Worm (Caenorhabditis elegans) whole organism, young adult: ENCODE data around the gene nadk-2.

Source experiments
- B0336.3 ChIP-seq: fragments of 200-800 bp; sonication (Bioruptor generic); IDR thresholded peaks from 2 replicates; pipeline ENCODE4 v1.3.6; 2022; ENCODE audit warnings: missing genetic modification characterization, missing compliant biosample characterization
- C06A6.2 ChIP-seq: fragments of 200-800 bp; sonication (Bioruptor generic); conservative IDR thresholded peaks from 2 replicates; pipeline ENCODE4 v1.3.6; 2022; ENCODE audit warnings: missing genetic modification characterization, missing compliant biosample characterization
- F33H1.4 ChIP-seq: fragments of 200-800 bp; sonication (Bioruptor generic); IDR thresholded peaks from 2 replicates; pipeline ENCODE4 v1.3.6; 2022; ENCODE audit warnings: missing genetic modification reagents, missing genetic modification characterization, missing compliant biosample characterization
- attf-3 ChIP-seq: fragments of 200-800 bp; sonication (Bioruptor generic); conservative IDR thresholded peaks from 2 replicates; pipeline ENCODE4 v1.3.6; 2022; ENCODE audit warnings: missing genetic modification reagents, missing genetic modification characterization, missing compliant biosample characterization
- cebp-2 ChIP-seq: fragments of 200-800 bp; sonication (Bioruptor generic); IDR thresholded peaks from 2 replicates; pipeline ENCODE4 v1.3.6; 2022; ENCODE audit warnings: missing genetic modification characterization, missing compliant biosample characterization
- hmg-20 ChIP-seq: fragments of 200-800 bp; sonication (Bioruptor generic); IDR thresholded peaks from 2 replicates; pipeline ENCODE4 v1.3.6; 2022; ENCODE audit warnings: missing genetic modification reagents, missing genetic modification characterization, missing compliant biosample characterization
- lag-1 ChIP-seq: fragments of 200-800 bp; sonication (Bioruptor generic); IDR thresholded peaks from 2 replicates; pipeline ENCODE4 v1.3.6; 2022; ENCODE audit warnings: missing genetic modification reagents, missing genetic modification characterization, missing compliant biosample characterization
- nfyb-1 ChIP-seq: fragments of 200-800 bp; sonication (Bioruptor generic); IDR thresholded peaks from 2 replicates; pipeline ENCODE4 v1.3.6; 2022; ENCODE audit warnings: missing genetic modification reagents, missing genetic modification characterization, missing compliant biosample characterization
- snpc-3.4 ChIP-seq: sonication (generic microtip); optimal IDR thresholded peaks from 2 replicates; lab custom pipeline; 2017; ENCODE audit warnings: missing genetic modification characterization, mild to moderate bottlenecking, missing compliant biosample characterization, antibody characterized with exemption, moderate library complexity, missing genotype, missing genetic modification reagents

The nadk-2 gene

ce11 chrII:12107840-12108239, 58.5 kb downstream of the nadk-2 start, which contains the start of gene Y17G7B.18 (continued):
- TF ChIP-seq attf-3 (GFP tag; lab: Robert Waterston, UW): no peak
- no peak for TF ChIP-seq hmg-20

ce11 chrII:12108843-12109242, 59.5 kb downstream of the nadk-2 start:
- TF ChIP-seq B0336.3 (no peak), nfyb-1 (peak; percentile 81), lag-1 (no peak), C06A6.2 (GFP tag; lab: Robert Waterston, UW) (no peak), snpc-3.4 (tag; lab: Kevin White, UChicago) (no peak), F33H1.4 (GFP tag; lab: Robert Waterston, UW) (no peak), cebp-2 (GFP tag; lab: Robert Waterston, UW) (no peak)
